Worm (Caenorhabditis elegans): ENCODE results near the gene F44D12.10.
"Not testable (repeated sequence)": the region's sequence is repeated elsewhere in the genome, so short reads cannot be mapped to it uniquely, and the experiment has no call there.

The F44D12.10 gene

ce11 chrIV:10033053-10033452 is 3.8 kb downstream of the F44D12.10 start, which contains the start of gene F44D12.6:
F44D12.6 (plus strand) TSS chrIV:10033353.
- no peak for TF ChIP-seq T23F11.4 (GFP tag; optimal IDR thresholded peaks at IDR 0.05)
- TF ChIP-seq fax-1 (tag; optimal IDR thresholded peaks at IDR 0.05) = no peak
- no peak for TF ChIP-seq pha-4 (tag; optimal IDR thresholded peaks at IDR 0.05)

ce11 chrIV:10028779-10029178 is 8.1 kb downstream of the F44D12.10 start, which contains the start of the genes F44D12.16 and msd-2:
F44D12.16 (plus strand) TSS chrIV:10029079.
msd-2 (plus strand) TSS chrIV:10029083.
- not testable (repeated sequence) for TF ChIP-seq pros-1, ceh-9, ceh-18 (tag; optimal IDR thresholded peaks at IDR 0.05)

ce11 chrIV:10027566-10027965 is 9.3 kb downstream of the F44D12.10 start, which contains the start of gene gipc-2:
gipc-2 (minus strand) TSS chrIV:10027666.
- TF ChIP-seq ceh-34 (tag; optimal IDR thresholded peaks at IDR 0.05) (no peak), gmeb-2 (tag; optimal IDR thresholded peaks at IDR 0.05) (no peak), dmd-4 (tag; optimal IDR thresholded peaks at IDR 0.05; ENCODE audit: borderline replicate concordance) (no peak), ceh-24 (tag; optimal IDR thresholded peaks at IDR 0.05) (no peak), hlh-6 (tag; optimal IDR thresholded peaks at IDR 0.05) (no peak)

ce11 chrIV:10026129-10026528 is 10.7 kb downstream of the F44D12.10 start:
- TF ChIP-seq hlh-13 (GFP tag; optimal IDR thresholded peaks at IDR 0.05) (no peak), F13H6.1 (tag; optimal IDR thresholded peaks at IDR 0.05) (no peak), hlh-8 (tag; optimal IDR thresholded peaks at IDR 0.05) (no peak), dve-1 (tag; optimal IDR thresholded peaks at IDR 0.05) (no peak), ceh-24 (tag; optimal IDR thresholded peaks at IDR 0.05) (no peak), ceh-30 (tag; optimal IDR thresholded peaks at IDR 0.05) (no peak), Y22D7AL.16 (tag; optimal IDR thresholded peaks at IDR 0.05) (no peak), ceh-19 (GFP tag; optimal IDR thresholded peaks at IDR 0.05) (no peak), K02D7.2 (tag; optimal IDR thresholded peaks at IDR 0.05) (no peak), pag-3 (tag; optimal IDR thresholded peaks at IDR 0.05; ENCODE audit: borderline replicate concordance) (no peak), unc-55 (GFP tag; optimal IDR thresholded peaks at IDR 0.05) (no peak), ceh-22 (tag; optimal IDR thresholded peaks at IDR 0.05) (no peak), zip-5 (tag; optimal IDR thresholded peaks at IDR 0.05) (no peak), sox-2 (GFP tag; IDR thresholded peaks at IDR 0.05) (no peak), sdc-2 (tag; optimal IDR thresholded peaks at IDR 0.05) (no peak), hlh-15 (tag; optimal IDR thresholded peaks at IDR 0.05) (no peak), elt-4 (tag; optimal IDR thresholded peaks at IDR 0.05) (no peak)

- no peak for TF ChIP-seq ceh-30 (tag; optimal IDR thresholded peaks at IDR 0.05)
- TF ChIP-seq ceh-6 (GFP tag; optimal IDR thresholded peaks at IDR 0.05) = no peak
- no peak for TF ChIP-seq sdc-2 (tag; optimal IDR thresholded peaks at IDR 0.05)
- no peak for TF ChIP-seq pag-3 (tag; optimal IDR thresholded peaks at IDR 0.05; ENCODE audit: borderline replicate concordance)
- TF ChIP-seq lim-6 (tag; optimal IDR thresholded peaks at IDR 0.05) = no peak
- TF ChIP-seq ceh-18 (tag; optimal IDR thresholded peaks at IDR 0.05) = no peak
- no peak for TF ChIP-seq ceh-48 (tag; optimal IDR thresholded peaks at IDR 0.05)
- no peak for TF ChIP-seq elt-2 (tag; optimal IDR thresholded peaks at IDR 0.05)
- TF ChIP-seq unc-86 (tag; optimal IDR thresholded peaks at IDR 0.05) = no peak
- TF ChIP-seq T23F11.4 (GFP tag; optimal IDR thresholded peaks at IDR 0.05) = no peak
- no peak for TF ChIP-seq tbx-7 (tag; optimal IDR thresholded peaks at IDR 0.05)
- no peak for TF ChIP-seq F13H6.1 (tag; optimal IDR thresholded peaks at IDR 0.05)
- no peak for TF ChIP-seq sox-4 (tag; optimal IDR thresholded peaks at IDR 0.05)
- TF ChIP-seq ceh-9 (tag; optimal IDR thresholded peaks at IDR 0.05) = no peak
- TF ChIP-seq C38D4.7 (GFP tag; optimal IDR thresholded peaks at IDR 0.05) = no peak
- TF ChIP-seq mec-3 (tag; optimal IDR thresholded peaks at IDR 0.05; ENCODE audit: borderline replicate concordance) = no peak
Measured at ce11 chrIV:10022991-10023390, 13.9 kb downstream of the F44D12.10 start, which contains the start of gene F44D12.8. F44D12.8 (plus strand) TSS chrIV:10023291.
